Worm (Caenorhabditis elegans) whole organism, dauer: ENCODE data around the gene exc-7.

Experiments used
- unc-62 ChIP-seq: sonication (generic microtip); optimal IDR thresholded peaks from 2 replicates; lab custom pipeline; 2017; ENCODE audit warnings: missing biosample characterization, missing genetic modification reagents, missing genetic modification characterization

Gene exc-7

ce11 chrII:9566045-9566444, 9.7 kb upstream of the exc-7 start:
- TF ChIP-seq unc-62 (GFP tag; lab: Kevin White, UChicago), result no peak

DNA sequence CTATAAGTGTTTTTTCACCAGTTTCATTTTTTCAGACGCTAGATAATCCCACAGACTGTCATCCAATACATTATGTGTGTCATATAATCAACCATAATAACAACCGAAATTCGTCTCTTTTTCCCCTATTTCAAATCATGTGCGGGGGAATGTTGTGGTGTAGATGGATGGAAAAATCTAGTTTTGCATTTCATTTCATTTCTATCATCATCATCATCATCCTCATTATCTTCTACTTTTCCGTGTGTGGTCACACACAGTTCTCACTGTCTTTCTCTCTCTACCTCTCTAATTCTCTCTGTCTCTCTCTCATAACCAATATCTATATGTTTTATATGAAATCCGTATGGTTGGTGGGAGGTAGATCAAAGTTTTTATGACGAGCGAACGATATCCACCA, 2.4 kb upstream of the exc-7 start:
- no peak for TF ChIP-seq unc-62 (GFP tag; lab: Kevin White, UChicago)

DNA sequence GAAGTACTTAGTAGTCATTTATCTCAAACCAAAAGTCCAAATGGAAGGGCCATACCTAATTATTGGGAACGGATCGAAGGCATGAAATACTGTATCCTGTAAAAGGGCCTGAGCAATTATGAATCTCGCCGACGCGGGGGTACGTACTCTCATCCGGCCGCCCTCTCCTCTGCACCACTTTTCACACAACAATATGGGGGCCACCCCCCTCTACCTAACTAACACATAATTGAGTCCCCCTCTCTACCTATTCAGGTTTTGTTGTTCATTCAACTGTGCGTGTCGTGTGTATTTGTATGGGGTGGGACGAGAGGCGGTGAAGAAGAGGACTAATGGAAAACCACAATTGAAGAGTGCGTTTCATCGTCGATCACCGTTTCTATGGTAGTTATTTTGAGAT, 1.4 kb upstream of the exc-7 start:
- TF ChIP-seq unc-62 (GFP tag; lab: Kevin White, UChicago), result no peak

DNA sequence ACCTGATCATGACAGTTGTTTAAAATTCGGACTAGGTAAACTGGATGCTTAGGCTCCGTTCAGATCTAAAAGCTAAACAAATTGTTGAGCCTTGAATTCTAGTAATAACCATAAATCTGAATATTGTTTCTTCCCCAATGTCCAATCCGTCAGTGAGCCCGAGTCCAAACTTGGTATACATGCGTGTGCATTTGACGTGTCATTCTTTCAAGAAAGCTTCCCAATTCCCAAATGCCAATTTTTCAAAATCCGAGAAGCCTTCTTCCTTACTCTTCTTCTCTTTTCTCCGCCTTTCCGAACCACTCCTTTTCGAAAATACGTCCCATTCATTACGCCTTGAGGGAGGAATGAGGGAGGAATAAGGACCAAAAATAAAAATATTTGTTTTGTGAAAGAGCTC, 937 bp downstream of the exc-7 start:
- TF ChIP-seq unc-62 (GFP tag; lab: Kevin White, UChicago), result no peak

DNA sequence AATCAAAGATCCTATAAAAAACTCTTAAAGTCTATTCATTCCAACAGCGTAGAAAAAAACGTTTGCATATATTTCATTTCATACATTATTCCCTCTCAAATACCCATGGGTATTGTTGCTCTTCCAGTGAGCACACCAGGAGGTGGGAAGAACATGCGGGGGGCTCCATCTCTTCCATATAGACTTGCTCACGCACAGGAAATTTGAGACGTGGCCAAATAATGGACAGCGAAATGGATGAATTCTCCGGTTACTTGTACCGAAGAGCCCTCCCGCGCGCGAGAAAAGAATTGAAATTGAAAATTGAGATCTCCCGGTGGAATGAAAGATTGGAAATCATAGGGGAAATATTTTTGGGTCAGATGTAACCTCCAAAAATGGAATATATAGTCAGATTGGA, 1.9 kb downstream of the exc-7 start:
- TF ChIP-seq unc-62 (GFP tag; lab: Kevin White, UChicago), result no peak

DNA sequence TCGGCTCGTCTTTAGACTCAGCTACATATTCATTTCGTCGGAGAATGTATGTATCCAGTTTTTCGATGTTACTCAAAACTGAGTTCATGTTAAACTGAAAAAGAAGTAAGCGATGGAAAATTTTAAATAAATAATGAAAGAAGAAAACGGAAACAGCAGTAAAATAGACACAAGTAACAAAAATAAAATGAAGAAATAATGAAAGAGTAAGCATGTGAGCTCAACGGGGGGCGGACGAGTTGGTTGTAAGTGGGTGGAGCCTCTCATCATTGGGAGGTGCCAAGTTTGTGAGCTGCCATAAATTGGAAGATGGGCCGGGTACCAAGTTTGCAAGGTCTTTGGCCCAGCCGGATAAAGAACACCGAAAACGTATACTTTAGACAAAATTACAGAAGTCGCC, 7.7 kb downstream of the exc-7 start, which contains the start of gene wee-1.1:
TSS of gene wee-1.1 (minus strand) at position 101 of the 400 bp plus-strand sequence.
- TF ChIP-seq unc-62 (GFP tag; lab: Kevin White, UChicago), result no peak

- TF ChIP-seq unc-62 (GFP tag; lab: Kevin White, UChicago), result no peak
Measured at ce11 chrII:9586734-9587209, 11.0 kb downstream of the exc-7 start, which contains the start of gene ugt-58. Gene ugt-58 (minus strand): TSS chrII:9586784.

- no peak for TF ChIP-seq unc-62 (GFP tag; lab: Kevin White, UChicago)
Measured at ce11 chrII:9589667-9590066, 13.9 kb downstream of the exc-7 start, which contains the start of gene eral-1. Gene eral-1 (minus strand): TSS chrII:9589767.

ce11 chrII:9591071-9591470, 15.3 kb downstream of the exc-7 start, which contains the start of the genes E02H1.1 and tag-124:
Gene E02H1.1 (minus strand): TSS chrII:9591164.
Gene tag-124 (plus strand): TSS chrII:9591292.
- no peak for TF ChIP-seq unc-62 (GFP tag; lab: Kevin White, UChicago)

DNA sequence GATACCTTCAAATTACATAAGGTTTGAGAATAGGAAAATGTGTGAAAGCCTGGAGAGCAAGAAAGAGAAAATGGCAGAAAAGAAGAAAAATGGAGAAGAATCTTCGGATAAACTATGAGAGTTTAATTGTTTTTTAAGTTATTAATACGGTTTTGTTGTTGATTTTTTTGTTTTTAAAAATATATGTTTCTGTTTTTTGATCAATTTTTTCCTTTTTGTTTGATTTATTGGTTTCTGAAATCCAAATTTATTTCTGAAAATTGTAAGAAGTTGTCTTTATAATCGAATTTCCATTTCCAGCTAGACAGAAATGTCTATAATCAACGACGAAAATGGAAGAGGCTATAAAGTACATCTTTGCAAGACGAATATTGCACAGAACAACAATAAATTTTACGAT, 17.0 kb downstream of the exc-7 start, which contains the start of gene parp-2:
TSS of gene parp-2 (plus strand) at position 301 of the 400 bp plus-strand sequence.
- TF ChIP-seq unc-62 (GFP tag; lab: Kevin White, UChicago), result no peak

- no peak for TF ChIP-seq unc-62 (GFP tag; lab: Kevin White, UChicago)
Measured at ce11 chrII:9594924-9595323, 19.2 kb downstream of the exc-7 start, which contains the start of gene E02H1.5. Gene E02H1.5 (plus strand): TSS chrII:9595224.

- no peak for TF ChIP-seq unc-62 (GFP tag; lab: Kevin White, UChicago)
Measured at ce11 chrII:9596401-9596800, 20.6 kb downstream of the exc-7 start, which contains the start of gene E02H1.6. Gene E02H1.6 (plus strand): TSS chrII:9596701.

- no peak for TF ChIP-seq unc-62 (GFP tag; lab: Kevin White, UChicago)
Measured at ce11 chrII:9597516-9598047, 21.8 kb downstream of the exc-7 start, which contains the start of gene mrpl-53. Gene mrpl-53 (plus strand): TSS chrII:9597622.

- no peak for TF ChIP-seq unc-62 (GFP tag; lab: Kevin White, UChicago)
Measured at ce11 chrII:9600022-9600722, 24.4 kb downstream of the exc-7 start.

DNA sequence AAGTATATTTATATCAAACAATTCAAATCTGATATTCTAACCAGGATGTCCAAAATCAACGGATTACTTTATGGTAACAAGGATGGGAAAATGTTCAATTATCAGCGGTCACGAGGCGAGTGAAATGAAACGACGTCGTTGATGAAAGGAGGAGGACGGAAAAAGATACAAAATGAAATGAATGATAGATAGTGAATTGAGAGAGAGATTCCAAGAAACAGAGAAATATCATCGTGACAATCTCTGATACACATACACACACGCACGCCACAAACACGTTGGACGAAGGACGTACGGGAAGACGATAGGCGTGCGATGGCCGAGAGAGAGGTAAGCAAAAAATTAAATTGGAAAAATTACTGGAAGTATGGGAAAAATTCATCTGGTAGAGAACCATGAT, 25.3 kb downstream of the exc-7 start:
- no peak for TF ChIP-seq unc-62 (GFP tag; lab: Kevin White, UChicago)

DNA sequence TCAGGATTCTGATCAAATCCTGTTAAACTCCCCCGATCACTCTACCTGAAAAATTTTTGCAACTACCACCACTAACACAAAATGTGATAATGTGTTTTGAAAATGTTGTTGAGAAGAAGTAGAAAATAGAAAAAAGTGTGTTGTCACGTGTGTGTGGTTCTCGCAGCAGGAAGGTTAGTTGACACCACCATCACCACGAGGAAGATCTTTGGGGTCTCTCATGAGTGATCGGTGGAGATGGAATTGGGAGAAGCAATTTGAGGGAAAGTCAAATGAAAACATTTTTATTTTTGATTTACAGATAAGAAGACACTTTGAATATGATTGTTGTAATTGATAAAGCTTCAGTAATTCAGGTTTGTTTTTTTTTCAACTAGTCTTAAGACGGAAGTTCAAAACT, 25.9 kb downstream of the exc-7 start:
- TF ChIP-seq unc-62 (GFP tag; lab: Kevin White, UChicago), result no peak
